Fruit fly (Drosophila melanogaster) S2 (cell line): Measurements from ENCODE around the gene RAF2.

Source experiments
- CG8478 ChIP-seq: fragments of >200 bp; optimal IDR thresholded peaks from 2 replicates; lab custom pipeline; 2018
- CTCF ChIP-seq, 2 experiments: fragments of >200 bp; optimal IDR thresholded peaks; 2 replicates each; lab custom pipeline; 2018

- no peak for TF ChIP-seq CG8478 (lab: Kevin White, UChicago)
- no peak for TF ChIP-seq CTCF (optimal IDR thresholded peaks at IDR 0.05; lab: Kevin White, UChicago)
Measured at dm6 chr3L:16408609-16409439, 22.7 kb downstream of the RAF2 start.
